Fruit fly (Drosophila melanogaster) whole organism, embryonic: ENCODE results near the gene Tsen2.
A peak's percentile ranks its signal among the peaks of the same experiment; 100 is the strongest.

ENCODE experiments used
- Antp ChIP-seq: fragments of 200-800 bp; sonication (Bioruptor generic); optimal IDR thresholded peaks from 3 replicates; lab custom pipeline; 2016; ENCODE audit warnings: missing biosample characterization, missing genetic modification characterization
- B-H1 ChIP-seq: fragments of 200-800 bp; sonication (Bioruptor generic); IDR thresholded peaks from 3 replicates; pipeline ENCODE4 v1.3.6; 2022; ENCODE audit warnings: missing biosample characterization, missing genetic modification characterization
- BtbVII ChIP-seq: fragments of 200-800 bp; sonication (Bioruptor generic); optimal IDR thresholded peaks from 3 replicates; lab custom pipeline; 2017; ENCODE audit warnings: missing biosample characterization, mild to moderate bottlenecking, missing genetic modification characterization
- CG10274 ChIP-seq: fragments of 200-800 bp; sonication (Bioruptor generic); optimal IDR thresholded peaks from 3 replicates; lab custom pipeline; 2017; ENCODE audit warnings: missing biosample characterization, mild to moderate bottlenecking, missing genetic modification characterization
- CG11398 ChIP-seq: fragments of 200-800 bp; sonication (Bioruptor generic); optimal IDR thresholded peaks from 2 replicates; lab custom pipeline; 2016; ENCODE audit warnings: missing biosample characterization, missing genetic modification characterization
- CG12942 ChIP-seq: fragments of 200-800 bp; sonication (Bioruptor generic); optimal IDR thresholded peaks from 3 replicates; lab custom pipeline; 2016; ENCODE audit warnings: missing biosample characterization, missing genetic modification characterization
- CG13123 ChIP-seq: fragments of 200-800 bp; sonication (Bioruptor generic); optimal IDR thresholded peaks from 2 replicates; lab custom pipeline; 2016; ENCODE audit warnings: missing biosample characterization, missing genetic modification characterization
- CG16815 ChIP-seq: fragments of 200-800 bp; sonication (Bioruptor generic); optimal IDR thresholded peaks from 3 replicates; lab custom pipeline; 2017; ENCODE audit warnings: missing biosample characterization, mild to moderate bottlenecking, missing genetic modification characterization
- CG2120 ChIP-seq: fragments of 200-800 bp; sonication (Bioruptor generic); optimal IDR thresholded peaks from 3 replicates; lab custom pipeline; 2016; ENCODE audit warnings: missing biosample characterization, missing genetic modification characterization
- CG2202 ChIP-seq: fragments of 200-800 bp; sonication (Bioruptor generic); optimal IDR thresholded peaks from 2 replicates; lab custom pipeline; 2018; ENCODE audit warnings: missing biosample characterization, mild to moderate bottlenecking, missing genetic modification characterization
- CG3281 ChIP-seq: fragments of 200-800 bp; sonication (Bioruptor generic); optimal IDR thresholded peaks from 3 replicates; lab custom pipeline; 2017; ENCODE audit warnings: missing biosample characterization, mild to moderate bottlenecking, missing genetic modification characterization
- CG3838 ChIP-seq: fragments of 200-800 bp; sonication (Bioruptor generic); optimal IDR thresholded peaks from 3 replicates; lab custom pipeline; 2016; ENCODE audit warnings: missing biosample characterization, missing genetic modification characterization
- CG7357 ChIP-seq: fragments of 200-800 bp; sonication (Bioruptor generic); IDR thresholded peaks from 3 replicates; pipeline ENCODE4 v1.3.6; 2022; ENCODE audit warnings: missing biosample characterization, missing genetic modification characterization
- CG7372 ChIP-seq: fragments of 200-800 bp; sonication (Bioruptor generic); IDR thresholded peaks from 2 replicates; pipeline ENCODE4 v1.3.6; 2022; ENCODE audit warnings: missing biosample characterization, missing genetic modification characterization
- CG8478 ChIP-seq: fragments of >200 bp; optimal IDR thresholded peaks from 2 replicates; lab custom pipeline; 2018
- CG8765 ChIP-seq: fragments of 200-800 bp; sonication (Bioruptor generic); IDR thresholded peaks from 2 replicates; pipeline ENCODE4 v1.3.6; 2022; ENCODE audit warnings: missing biosample characterization, missing genetic modification characterization
- CHES-1-like ChIP-seq: fragments of 200-800 bp; sonication (Bioruptor generic); optimal IDR thresholded peaks from 2 replicates; lab custom pipeline; 2016; ENCODE audit warnings: missing biosample characterization, missing genetic modification characterization
- Chrac-16 ChIP-seq: fragments of 200-800 bp; sonication (Bioruptor generic); optimal IDR thresholded peaks from 3 replicates; lab custom pipeline; 2016; ENCODE audit warnings: missing biosample characterization, missing genetic modification characterization
- D19A ChIP-seq: fragments of 200-800 bp; optimal IDR thresholded peaks from 3 replicates; lab custom pipeline; 2019; ENCODE audit warnings: missing biosample characterization, mild to moderate bottlenecking, missing genetic modification characterization, moderate library complexity
- Dip3 ChIP-seq: fragments of 200-800 bp; sonication (Bioruptor generic); optimal IDR thresholded peaks from 3 replicates; lab custom pipeline; 2016; ENCODE audit warnings: missing biosample characterization, missing genetic modification characterization
- Drgx ChIP-seq: fragments of 200-800 bp; sonication (Bioruptor generic); IDR thresholded peaks from 2 replicates; pipeline ENCODE4 v1.3.6; 2022; ENCODE audit warnings: missing biosample characterization, missing genetic modification characterization
- Ets65A ChIP-seq: fragments of 200-800 bp; sonication (Bioruptor generic); peaks from one replicate; lab custom pipeline; 2016; ENCODE audit warnings: missing biosample characterization, missing genetic modification characterization
- MBD-R2 ChIP-seq: fragments of 200-800 bp; sonication (Bioruptor generic); IDR thresholded peaks from 2 replicates; pipeline ENCODE4 v1.3.6; 2022; ENCODE audit warnings: missing biosample characterization, missing genetic modification characterization
- MTF-1 ChIP-seq: fragments of 200-800 bp; sonication (Bioruptor generic); optimal IDR thresholded peaks from 2 replicates; lab custom pipeline; 2018; ENCODE audit warnings: missing biosample characterization, mild to moderate bottlenecking, missing genetic modification characterization, borderline replicate concordance
- Max ChIP-seq: fragments of 200-800 bp; sonication (Bioruptor generic); optimal IDR thresholded peaks from 2 replicates; lab custom pipeline; 2016; ENCODE audit warnings: missing biosample characterization, mild to moderate bottlenecking, missing genetic modification characterization
- Nf-YA ChIP-seq: fragments of 200-800 bp; sonication (Bioruptor generic); IDR thresholded peaks from 2 replicates; pipeline ENCODE4 v1.3.6; 2022; ENCODE audit warnings: missing biosample characterization, missing genetic modification characterization
- Sox100B ChIP-seq: fragments of 200-800 bp; sonication (Bioruptor generic); optimal IDR thresholded peaks from 3 replicates; lab custom pipeline; 2018; ENCODE audit warnings: missing biosample characterization, mild to moderate bottlenecking, missing genetic modification characterization
- Sry-β ChIP-seq: fragments of 200-800 bp; sonication (Bioruptor generic); optimal IDR thresholded peaks from 2 replicates; lab custom pipeline; 2018; ENCODE audit warnings: missing biosample characterization, mild to moderate bottlenecking, missing genetic modification characterization, moderate library complexity
- Trl ChIP-seq, 3 experiments: fragments of >200 bp in 2 of 3; fragments of 200-800 bp in 1 of 3; sonication (Bioruptor generic) in 1 of 3; optimal IDR thresholded peaks; 2 replicates in 1 of 3; 3 replicates in 2 of 3; lab custom pipeline; 2016 to 2017; ENCODE audit warnings: missing biosample characterization in 1 of 3, missing genetic modification characterization in 1 of 3
- amos ChIP-seq: fragments of 200-800 bp; sonication (Bioruptor generic); IDR thresholded peaks from 2 replicates; pipeline ENCODE4 v1.3.6; 2022; ENCODE audit warnings: missing biosample characterization, missing genetic modification characterization; ENCODE audit not compliant: partially characterized antibody
- ara ChIP-seq: fragments of 200-800 bp; sonication (Bioruptor generic); IDR thresholded peaks from 2 replicates; pipeline ENCODE4 v1.3.6; 2022; ENCODE audit warnings: missing biosample characterization, missing genetic modification characterization
- bowl ChIP-seq: fragments of 200-800 bp; sonication (Bioruptor generic); IDR thresholded peaks from 2 replicates; pipeline ENCODE4 v1.3.6; 2022; ENCODE audit warnings: missing biosample characterization, missing genetic modification characterization
- cato ChIP-seq: fragments of 200-800 bp; sonication (Bioruptor generic); optimal IDR thresholded peaks from 2 replicates; lab custom pipeline; 2016; ENCODE audit warnings: missing biosample characterization, missing genetic modification characterization, borderline replicate concordance
- chinmo ChIP-seq: fragments of 200-800 bp; sonication (Bioruptor generic); IDR thresholded peaks from 4 replicates; pipeline ENCODE4 v1.3.6; 2022; ENCODE audit warnings: missing biosample characterization, missing genetic modification characterization; ENCODE audit not compliant: partially characterized antibody
- crol ChIP-seq: fragments of 200-800 bp; sonication (Bioruptor generic); IDR thresholded peaks from 2 replicates; pipeline ENCODE4 v1.3.6; 2022; ENCODE audit warnings: missing biosample characterization, missing genetic modification characterization
- ems ChIP-seq: fragments of 200-800 bp; sonication (Bioruptor generic); optimal IDR thresholded peaks from 3 replicates; lab custom pipeline; 2016; ENCODE audit warnings: missing biosample characterization, missing genetic modification characterization
- en ChIP-seq: fragments of 200-800 bp; sonication (Bioruptor generic); optimal IDR thresholded peaks from 2 replicates; lab custom pipeline; 2016; ENCODE audit warnings: missing biosample characterization, missing genetic modification characterization
- gfzf ChIP-seq: fragments of 200-800 bp; sonication (Bioruptor generic); optimal IDR thresholded peaks from 2 replicates; lab custom pipeline; 2016; ENCODE audit warnings: missing biosample characterization, mild to moderate bottlenecking, missing genetic modification characterization, moderate library complexity
- insv ChIP-seq, 2 experiments: fragments of 200-800 bp; sonication (Bioruptor generic); optimal IDR thresholded peaks; 3 replicates each; lab custom pipeline; 2016 to 2018; ENCODE audit warnings: missing biosample characterization in 2 of 2, missing genetic modification characterization in 2 of 2
- inv ChIP-seq: fragments of 200-800 bp; sonication (Bioruptor generic); IDR thresholded peaks from 2 replicates; pipeline ENCODE4 v1.3.6; 2022; ENCODE audit warnings: missing biosample characterization, missing genetic modification characterization; ENCODE audit not compliant: partially characterized antibody
- pan ChIP-seq, 4 experiments: fragments of >200 bp in 3 of 4; fragments of 200-800 bp in 1 of 4; sonication (Bioruptor generic) in 1 of 4; optimal IDR thresholded peaks in 3 of 4; IDR thresholded peaks in 1 of 4; 2 replicates each; pipeline versions ENCODE4 v1.3.6 to Lab custom; 2017 to 2022; ENCODE audit warnings: missing biosample characterization in 2 of 4, missing genetic modification characterization in 2 of 4, mixed read lengths in 1 of 4
- pho ChIP-seq: fragments of 200-800 bp; sonication (Bioruptor generic); optimal IDR thresholded peaks from 2 replicates; lab custom pipeline; 2016; ENCODE audit warnings: missing biosample characterization, missing genetic modification characterization
- psq ChIP-seq: fragments of 200-800 bp; sonication (Bioruptor generic); optimal IDR thresholded peaks from 2 replicates; lab custom pipeline; 2017; ENCODE audit warnings: missing biosample characterization, missing genetic modification characterization
- sd ChIP-seq: fragments of 200-800 bp; sonication (Bioruptor generic); optimal IDR thresholded peaks from 3 replicates; lab custom pipeline; 2018; ENCODE audit warnings: missing biosample characterization, mild to moderate bottlenecking, missing genetic modification characterization, moderate library complexity
- sens ChIP-seq: fragments of 200-800 bp; sonication (Bioruptor generic); peaks from one replicate; lab custom pipeline; 2016; ENCODE audit warnings: missing biosample characterization, missing genetic modification characterization
- stc ChIP-seq: fragments of 200-800 bp; sonication (Bioruptor generic); IDR thresholded peaks from 2 replicates; pipeline ENCODE4 v1.3.6; 2022; ENCODE audit warnings: missing biosample characterization, missing genetic modification characterization
- tna ChIP-seq: fragments of 200-800 bp; sonication (Bioruptor generic); IDR thresholded peaks from 2 replicates; pipeline ENCODE4 v1.3.6; 2022; ENCODE audit warnings: missing biosample characterization, missing genetic modification characterization; ENCODE audit not compliant: partially characterized antibody
- twi ChIP-seq: fragments of 200-800 bp; optimal IDR thresholded peaks from 2 replicates; lab custom pipeline; 2019; ENCODE audit warnings: missing biosample characterization, mild to moderate bottlenecking, missing genetic modification characterization, moderate library complexity
- z ChIP-seq: fragments of 200-800 bp; sonication (Bioruptor generic); IDR thresholded peaks from 3 replicates; pipeline ENCODE4 v1.3.6; 2022; ENCODE audit warnings: missing biosample characterization, missing genetic modification characterization

Gene Tsen2

DNA sequence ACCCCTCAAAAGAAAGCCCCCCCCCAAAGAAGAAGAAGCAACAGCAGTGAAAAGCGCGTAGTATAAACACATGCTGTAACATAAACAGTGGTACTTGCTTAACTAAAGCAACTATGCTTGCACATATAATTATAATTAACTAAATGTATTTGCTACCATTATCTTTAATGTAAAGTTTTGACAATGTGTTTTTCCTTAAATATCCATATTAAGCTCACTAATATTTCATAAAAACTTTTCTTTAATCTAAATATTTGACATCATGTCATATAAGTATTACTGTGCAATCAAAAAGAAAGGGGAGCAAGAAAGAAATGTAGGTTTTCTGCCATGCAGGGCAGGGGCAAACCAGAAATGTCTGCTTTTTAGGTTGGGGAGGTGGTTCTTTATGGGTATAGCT is 12.8 kb upstream of the Tsen2 start (continued):
- TF ChIP-seq en (GFP tag; lab: Kevin White, UChicago) (no peak), CG8765 (no peak), Sry-β (no peak), inv (GFP tag; lab: Robert Waterston, UW) (no peak), cato (no peak), chinmo (GFP tag; lab: Robert Waterston, UW) (no peak), CG3281 (GFP tag; lab: Kevin White, UChicago) (peak; percentile 53), CHES-1-like (GFP tag; lab: Kevin White, UChicago) (no peak), pan (optimal IDR thresholded peaks at IDR 0.05; lab: Kevin White, UChicago) (no peak), pan (GFP tag; optimal IDR thresholded peaks at IDR 0.05 in 1 of 2, IDR thresholded peaks at IDR 0.05 in 1 of 2) (peak in 1 of 2 experiments; percentile 63), Sox100B (peak; percentile 30)

DNA sequence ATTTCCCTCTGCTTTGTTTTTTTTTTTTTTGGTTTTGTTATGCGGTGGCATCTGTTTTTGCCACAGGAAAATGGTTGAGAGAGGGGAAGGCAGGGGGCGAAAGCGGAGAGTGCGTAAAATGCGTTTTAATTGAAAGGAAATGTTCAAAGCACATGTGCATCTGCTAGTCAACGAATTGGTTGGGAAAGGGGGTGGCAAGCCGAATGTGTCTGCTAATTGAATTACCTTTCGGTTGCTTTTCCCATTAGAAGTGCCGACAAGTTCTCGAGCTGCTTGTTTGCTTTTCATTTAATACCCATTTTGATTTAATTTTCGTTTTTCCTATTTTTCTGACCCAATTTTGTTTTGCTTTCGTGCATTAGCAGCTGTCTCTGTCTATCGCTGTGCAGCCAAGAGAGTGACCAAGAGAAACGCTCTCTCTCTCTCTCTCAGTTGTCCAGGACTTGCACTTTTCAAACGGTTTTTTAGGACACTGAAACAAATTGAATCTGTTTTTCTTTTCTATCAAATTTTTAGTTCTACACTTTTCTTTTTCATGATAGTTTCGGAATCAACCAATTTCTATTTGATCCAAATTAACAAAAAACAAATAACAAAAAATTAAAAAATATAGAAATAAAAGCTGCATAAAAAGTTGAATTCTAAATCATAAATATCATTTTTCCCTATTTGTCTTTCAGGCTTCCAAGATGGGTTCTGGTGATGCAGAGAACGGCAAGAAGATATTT is 11.0 kb upstream of the Tsen2 start:
- TF ChIP-seq CG12942 (GFP tag; lab: Kevin White, UChicago), result no peak
- no peak for TF ChIP-seq gfzf (GFP tag; lab: Kevin White, UChicago)
- TF ChIP-seq pho (GFP tag; lab: Kevin White, UChicago), result no peak
- no peak for TF ChIP-seq BtbVII (GFP tag; lab: Kevin White, UChicago)
- no peak for TF ChIP-seq Antp (GFP tag; lab: Kevin White, UChicago)
- TF ChIP-seq crol (GFP tag; lab: Robert Waterston, UW), result peak; percentile 71
- no peak for TF ChIP-seq D19A (tag; lab: Kevin White, UChicago)
- no peak for TF ChIP-seq MTF-1 (GFP tag; lab: Kevin White, UChicago)
- TF ChIP-seq twi (tag; lab: Kevin White, UChicago), result peak; percentile 24
- TF ChIP-seq Drgx (GFP tag; lab: Robert Waterston, UW), result no peak
- no peak for TF ChIP-seq bowl (GFP tag; lab: Robert Waterston, UW)
- TF ChIP-seq Trl (optimal IDR thresholded peaks at IDR 0.05; lab: Kevin White, UChicago), result peak; percentile 45 to 64
- TF ChIP-seq Trl (GFP tag; optimal IDR thresholded peaks at IDR 0.05; lab: Kevin White, UChicago), result no peak
- TF ChIP-seq ara (GFP tag; lab: Robert Waterston, UW), result no peak
- TF ChIP-seq CG3838 (GFP tag; lab: Kevin White, UChicago), result no peak
- no peak for TF ChIP-seq stc (GFP tag; lab: Robert Waterston, UW)
- no peak for TF ChIP-seq CG13123
- TF ChIP-seq Nf-YA (GFP tag; lab: Robert Waterston, UW), result no peak
- TF ChIP-seq CG8478, result no peak
- TF ChIP-seq pan (optimal IDR thresholded peaks at IDR 0.05; lab: Kevin White, UChicago), result no peak
- TF ChIP-seq pan (GFP tag; optimal IDR thresholded peaks at IDR 0.05 in 1 of 2, IDR thresholded peaks at IDR 0.05 in 1 of 2), result no peak
- no peak for TF ChIP-seq CG2120 (GFP tag; lab: Kevin White, UChicago)
- TF ChIP-seq Max (GFP tag; lab: Kevin White, UChicago), result no peak
- peak; percentile 26; the same call in 1 of the 2 replicates for TF ChIP-seq tna
- no peak for TF ChIP-seq sd (tag; lab: Kevin White, UChicago)
- no peak for TF ChIP-seq Chrac-16 (GFP tag; lab: Kevin White, UChicago)
- TF ChIP-seq CG7357, result no peak
- no peak for TF ChIP-seq amos
- TF ChIP-seq z (GFP tag; lab: Robert Waterston, UW), result no peak
- TF ChIP-seq Ets65A (GFP tag; lab: Kevin White, UChicago), result peak; percentile 54
- TF ChIP-seq MBD-R2, result no peak
- no peak for TF ChIP-seq B-H1 (GFP tag; lab: Robert Waterston, UW)
- no peak for TF ChIP-seq CG16815
- TF ChIP-seq CG11398 (GFP tag; lab: Kevin White, UChicago), result no peak
- no peak for TF ChIP-seq Dip3 (GFP tag; lab: Kevin White, UChicago)
- no peak for TF ChIP-seq insv (GFP tag; optimal IDR thresholded peaks at IDR 0.05; lab: Kevin White, UChicago)
- no peak for TF ChIP-seq CG7372 (GFP tag; lab: Robert Waterston, UW)
- no peak for TF ChIP-seq psq (GFP tag; lab: Kevin White, UChicago)
- no peak for TF ChIP-seq CG2202 (tag; lab: Kevin White, UChicago)
- peak; percentile 37 for TF ChIP-seq sens
- no peak for TF ChIP-seq ems (GFP tag; lab: Kevin White, UChicago)
- TF ChIP-seq CG10274 (GFP tag; lab: Kevin White, UChicago), result no peak
- no peak for TF ChIP-seq CG8765
